Worm (Caenorhabditis elegans): Measurements from ENCODE around the gene twf-2.
A peak's percentile ranks its signal among the peaks of the same experiment; 100 is the strongest.

twf-2 gene

DNA sequence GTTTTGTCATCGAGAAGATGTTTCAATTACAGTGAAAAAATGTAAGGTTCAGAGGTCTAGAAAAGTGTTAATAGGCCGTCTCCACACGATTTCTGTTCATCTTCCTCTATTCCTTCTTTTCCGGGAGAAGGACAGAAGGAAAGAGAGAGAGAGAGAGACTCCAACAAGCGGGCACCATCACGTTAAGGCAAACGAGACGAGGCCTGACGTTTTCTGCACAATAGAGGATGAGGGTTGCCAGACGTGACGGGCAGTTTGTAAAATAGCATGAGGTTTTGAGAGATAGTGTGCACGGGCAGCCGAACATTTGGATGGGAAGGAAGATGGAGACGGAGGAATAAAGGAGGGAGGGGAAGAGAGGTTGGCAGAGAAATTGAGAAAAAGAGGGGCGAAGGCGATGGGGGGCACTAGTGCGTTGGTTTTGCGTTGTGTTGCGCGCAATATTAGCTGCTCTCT is at the start of gene twf-2 (continued):
- TF ChIP-seq snpc-4 (GFP tag; optimal IDR thresholded peaks at IDR 0.05) (peak; percentile 58), snpc-4 (tag; optimal IDR thresholded peaks at IDR 0.05) (peak; percentile 10 to 54 (median 35)), die-1 (tag; optimal IDR thresholded peaks at IDR 0.05) (peak; percentile 23), K12H6.12 (tag; optimal IDR thresholded peaks at IDR 0.05) (peak; percentile 76), attf-5 (GFP tag; optimal IDR thresholded peaks at IDR 0.05) (peak; percentile 56), B0019.2 (GFP tag; conservative IDR thresholded peaks at IDR 0.05) (no peak), zfh-2 (GFP tag; conservative IDR thresholded peaks at IDR 0.05) (peak; percentile 95)

DNA sequence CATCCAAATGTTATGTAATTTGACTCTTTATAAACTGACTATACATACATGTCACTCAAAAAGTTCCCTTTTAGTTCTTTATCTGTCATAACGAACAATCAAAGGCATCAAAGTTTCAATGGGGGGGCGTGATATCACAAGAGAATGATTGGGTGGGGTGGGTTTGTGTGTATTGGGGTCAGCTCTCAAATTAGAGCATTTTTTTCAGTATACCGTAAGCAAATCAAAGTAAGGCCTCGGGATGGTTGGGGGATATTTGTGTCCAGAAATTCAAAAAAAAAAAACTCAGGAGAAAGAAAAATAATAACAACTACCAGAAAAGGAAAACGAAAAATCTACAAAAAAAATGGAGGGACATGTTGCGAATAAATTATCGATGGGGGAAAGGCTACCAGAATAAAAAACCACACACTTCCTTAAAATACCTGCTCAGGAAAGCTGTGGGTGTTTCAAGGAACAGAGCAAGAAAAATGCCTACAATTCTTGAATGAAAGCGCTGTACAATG is 47.5 kb upstream of the twf-2 start, which contains the start of gene F01G12.18:
Gene F01G12.18, minus strand, starts transcription at position 51 of the 506 bp plus-strand sequence.
- TF ChIP-seq tlf-1 (GFP tag; optimal IDR thresholded peaks at IDR 0.05) (no peak), B0035.1 (tag; optimal IDR thresholded peaks at IDR 0.05) (no peak), rpc-1 (optimal IDR thresholded peaks at IDR 0.05) (no peak), rpc-1 (tag; optimal IDR thresholded peaks at IDR 0.05) (no peak), nhr-80 (tag; optimal IDR thresholded peaks at IDR 0.05) (peak; percentile 29)

ce11 chrX:16400897-16401296 is 45.1 kb upstream of the twf-2 start:
- TF ChIP-seq lsy-27 (tag; optimal IDR thresholded peaks at IDR 0.05; ENCODE audit: borderline replicate concordance, insufficient read depth): no peak
- TF ChIP-seq F23B12.7 (tag; optimal IDR thresholded peaks at IDR 0.05; ENCODE audit: insufficient read depth): no peak
- TF ChIP-seq tbp1 (GFP tag; optimal IDR thresholded peaks at IDR 0.05): no peak
- TF ChIP-seq repo-1 (tag; optimal IDR thresholded peaks at IDR 0.05): no peak
- no peak for TF ChIP-seq rec-8 (tag; optimal IDR thresholded peaks at IDR 0.05)
- TF ChIP-seq athp-1 (tag; optimal IDR thresholded peaks at IDR 0.05): no peak
- no peak for TF ChIP-seq hrde-1 (tag; optimal IDR thresholded peaks at IDR 0.05; ENCODE audit: borderline replicate concordance)
- no peak for TF ChIP-seq hlh-12 (tag; optimal IDR thresholded peaks at IDR 0.05)
- no peak for TF ChIP-seq F52B5.7 (tag; optimal IDR thresholded peaks at IDR 0.05)
- TF ChIP-seq ets-4 (GFP tag; optimal IDR thresholded peaks at IDR 0.05): no peak
- TF ChIP-seq C06A6.2 (GFP tag; conservative IDR thresholded peaks at IDR 0.05): no peak
- no peak for TF ChIP-seq nfya-2 (GFP tag; IDR thresholded peaks at IDR 0.05)
- no peak for TF ChIP-seq lin-40 (tag; optimal IDR thresholded peaks at IDR 0.05)
- no peak for TF ChIP-seq ceh-40 (GFP tag; IDR thresholded peaks at IDR 0.05)

ce11 chrX:16402303-16402702 is 43.7 kb upstream of the twf-2 start:
- TF ChIP-seq egl-44 (GFP tag; IDR thresholded peaks at IDR 0.05) (no peak), bed-2 (GFP tag; IDR thresholded peaks at IDR 0.05) (no peak), ceh-27 (GFP tag; optimal IDR thresholded peaks at IDR 0.05) (no peak), lin-35 (GFP tag; optimal IDR thresholded peaks at IDR 0.05) (no peak), ceh-91 (GFP tag; IDR thresholded peaks at IDR 0.05) (no peak), gei-17 (GFP tag; optimal IDR thresholded peaks at IDR 0.05) (no peak), F52B5.7 (tag; optimal IDR thresholded peaks at IDR 0.05) (no peak)

ce11 chrX:16402787-16403186 is 43.2 kb upstream of the twf-2 start:
- TF ChIP-seq hlh-26 (GFP tag; conservative IDR thresholded peaks at IDR 0.05) (no peak), T07F8.4 (tag; optimal IDR thresholded peaks at IDR 0.05) (no peak), ama-1 (optimal IDR thresholded peaks at IDR 0.05) (no peak), ama-1 (GFP tag; optimal IDR thresholded peaks at IDR 0.05) (no peak), pha-4 (tag; optimal IDR thresholded peaks at IDR 0.05) (no peak), nhr-27 (tag; optimal IDR thresholded peaks at IDR 0.05) (no peak), efl-1 (GFP tag; optimal IDR thresholded peaks at IDR 0.05) (no peak), zfh-2 (GFP tag; conservative IDR thresholded peaks at IDR 0.05) (no peak), ztf-18 (tag; optimal IDR thresholded peaks at IDR 0.05) (no peak), F33H1.4 (GFP tag; IDR thresholded peaks at IDR 0.05) (no peak), F52B5.7 (tag; optimal IDR thresholded peaks at IDR 0.05) (no peak), lin-26 (GFP tag; IDR thresholded peaks at IDR 0.05) (no peak)
